Worm (Caenorhabditis elegans) whole organism, L3 larva: ENCODE data around the gene Y73F8A.13.

Experiments used
- R02D3.7 ChIP-seq: fragments of 150-350 bp; optimal IDR thresholded peaks from 2 replicates; lab custom pipeline; 2014; ENCODE audit warnings: missing biosample characterization, missing genetic modification characterization
- ZK546.5 ChIP-seq: sonication (generic microtip); optimal IDR thresholded peaks from 2 replicates; lab custom pipeline; 2017; ENCODE audit warnings: missing biosample characterization, missing genetic modification characterization
- aly-2 ChIP-seq: fragments of 150-350 bp; optimal IDR thresholded peaks from 2 replicates; lab custom pipeline; 2014; ENCODE audit warnings: missing biosample characterization, missing genetic modification characterization
- ceh-16 ChIP-seq: sonication (generic microtip); optimal IDR thresholded peaks from 2 replicates; lab custom pipeline; 2017; ENCODE audit warnings: missing biosample characterization, missing genetic modification characterization
- ceh-28 ChIP-seq: fragments of 150-350 bp; optimal IDR thresholded peaks from 2 replicates; lab custom pipeline; 2014; ENCODE audit warnings: missing biosample characterization, missing genetic modification reagents, missing genetic modification characterization
- egl-27 ChIP-seq: sonication (generic microtip); optimal IDR thresholded peaks from 4 replicates; lab custom pipeline; 2017; ENCODE audit warnings: missing biosample characterization, missing genetic modification reagents, missing genetic modification characterization
- elt-2 ChIP-seq: sonication (generic microtip); optimal IDR thresholded peaks from 2 replicates; lab custom pipeline; 2016; ENCODE audit warnings: missing genetic modification reagents, mild to moderate bottlenecking, missing genetic modification characterization, missing compliant biosample characterization
- elt-3 ChIP-seq, 3 experiments: fragments of 150-350 bp in 1 of 3; sonication (generic microtip) in 2 of 3; optimal IDR thresholded peaks; 2 replicates in 2 of 3; 4 replicates in 1 of 3; lab custom pipeline; 2014 to 2017; ENCODE audit warnings: missing biosample characterization in 3 of 3, missing genetic modification characterization in 3 of 3
- fkh-10 ChIP-seq: sonication (generic microtip); optimal IDR thresholded peaks from 2 replicates; lab custom pipeline; 2017; ENCODE audit warnings: missing biosample characterization, missing genetic modification reagents, missing genetic modification characterization
- fkh-2 ChIP-seq: fragments of 150-350 bp; optimal IDR thresholded peaks from 2 replicates; lab custom pipeline; 2014; ENCODE audit warnings: missing biosample characterization, missing genetic modification reagents, missing genetic modification characterization
- fos-1 ChIP-seq: fragments of 150-350 bp; optimal IDR thresholded peaks from 2 replicates; lab custom pipeline; 2014; ENCODE audit warnings: missing biosample characterization, missing genetic modification characterization
- hmg-11 ChIP-seq: sonication (generic microtip); optimal IDR thresholded peaks from 2 replicates; lab custom pipeline; 2016; ENCODE audit warnings: missing genetic modification characterization, missing compliant biosample characterization
- jun-1 ChIP-seq: fragments of 150-350 bp; optimal IDR thresholded peaks from 2 replicates; lab custom pipeline; 2014; ENCODE audit warnings: missing biosample characterization, missing genetic modification reagents, missing genetic modification characterization
- lin-15B ChIP-seq: fragments of 150-350 bp; optimal IDR thresholded peaks from 2 replicates; lab custom pipeline; 2014; ENCODE audit warnings: missing biosample characterization, missing genetic modification characterization
- lin-39 ChIP-seq: fragments of 150-350 bp; optimal IDR thresholded peaks from 2 replicates; lab custom pipeline; 2018; ENCODE audit warnings: missing biosample characterization, missing genetic modification reagents, missing genetic modification characterization
- mdl-1 ChIP-seq: fragments of 150-350 bp; optimal IDR thresholded peaks from 2 replicates; lab custom pipeline; 2014; ENCODE audit warnings: missing biosample characterization, missing genetic modification characterization
- mml-1 ChIP-seq: fragments of 150-350 bp; sonication (generic microtip); optimal IDR thresholded peaks from 3 replicates; lab custom pipeline; 2014; ENCODE audit warnings: missing biosample characterization, missing genetic modification characterization
- nhr-11 ChIP-seq: fragments of 150-350 bp; optimal IDR thresholded peaks from 2 replicates; lab custom pipeline; 2014; ENCODE audit warnings: missing biosample characterization, missing genetic modification characterization
- nhr-12 ChIP-seq: fragments of 150-350 bp; optimal IDR thresholded peaks from 2 replicates; lab custom pipeline; 2014; ENCODE audit warnings: missing biosample characterization, missing genetic modification characterization
- nhr-237 ChIP-seq: fragments of 150-350 bp; optimal IDR thresholded peaks from 2 replicates; lab custom pipeline; 2014; ENCODE audit warnings: missing biosample characterization, missing genetic modification characterization
- nhr-25 ChIP-seq: sonication (generic microtip); optimal IDR thresholded peaks from 2 replicates; lab custom pipeline; 2017; ENCODE audit warnings: missing biosample characterization, missing genetic modification characterization
- nhr-43 ChIP-seq: sonication (generic microtip); optimal IDR thresholded peaks from 2 replicates; lab custom pipeline; 2016; ENCODE audit warnings: mild to moderate bottlenecking, missing genetic modification characterization, missing compliant biosample characterization; ENCODE audit not compliant: poor library complexity, severe bottlenecking
- nhr-76 ChIP-seq: fragments of 150-350 bp; sonication (generic microtip); optimal IDR thresholded peaks from 5 replicates; lab custom pipeline; 2014; ENCODE audit warnings: missing biosample characterization, missing genetic modification characterization
- pha-4 ChIP-seq: fragments of 150-350 bp; optimal IDR thresholded peaks from 2 replicates; lab custom pipeline; 2014; ENCODE audit warnings: missing biosample characterization, missing genetic modification reagents, missing genetic modification characterization
- sea-2 ChIP-seq: fragments of 150-350 bp; sonication (generic microtip); optimal IDR thresholded peaks from 4 replicates; lab custom pipeline; 2014; ENCODE audit warnings: missing biosample characterization, missing genetic modification reagents, missing genetic modification characterization
- skn-1 ChIP-seq: fragments of 150-350 bp; optimal IDR thresholded peaks from 2 replicates; lab custom pipeline; 2014; ENCODE audit warnings: missing biosample characterization, missing genetic modification characterization
- snpc-4 ChIP-seq: fragments of 150-350 bp; optimal IDR thresholded peaks from 2 replicates; lab custom pipeline; 2014; ENCODE audit warnings: missing biosample characterization, missing genetic modification characterization
- unc-39 ChIP-seq: sonication (generic microtip); optimal IDR thresholded peaks from 4 replicates; lab custom pipeline; 2017; ENCODE audit warnings: missing biosample characterization, missing genetic modification characterization
- unc-62 ChIP-seq: fragments of 150-350 bp; sonication (generic microtip); optimal IDR thresholded peaks from 4 replicates; lab custom pipeline; 2014; ENCODE audit warnings: missing biosample characterization, missing genetic modification reagents, missing genetic modification characterization
- zag-1 ChIP-seq: fragments of 150-350 bp; optimal IDR thresholded peaks from 2 replicates; lab custom pipeline; 2014; ENCODE audit warnings: missing biosample characterization, missing genetic modification characterization
- ztf-11 ChIP-seq: fragments of 150-350 bp; optimal IDR thresholded peaks from 2 replicates; lab custom pipeline; 2014; ENCODE audit warnings: missing biosample characterization, missing genetic modification characterization
- ztf-4 ChIP-seq: fragments of 150-350 bp; optimal IDR thresholded peaks from 2 replicates; lab custom pipeline; 2014; ENCODE audit warnings: missing biosample characterization, missing genetic modification characterization

Y73F8A.13 gene

DNA sequence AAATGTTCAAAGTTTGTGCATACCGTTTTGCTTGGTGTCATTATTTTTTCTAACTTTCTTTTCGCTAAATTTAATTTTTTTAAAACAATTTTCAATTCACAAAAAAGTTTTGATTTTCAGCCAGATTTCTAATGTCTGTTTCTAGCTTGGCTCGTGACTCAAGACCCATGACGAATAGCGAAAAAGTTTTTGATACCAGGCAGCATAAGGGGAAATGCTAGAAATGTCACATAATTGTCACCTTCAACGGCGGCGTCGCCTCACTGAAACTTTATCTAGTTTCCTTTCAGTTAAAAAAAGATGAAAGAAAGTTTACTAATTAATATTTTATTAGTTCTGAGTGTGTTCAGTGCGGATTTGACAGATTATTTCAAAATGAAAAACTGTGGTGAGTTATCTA is 24.7 kb downstream of the Y73F8A.13 start, which contains the start of gene irld-59:
Gene irld-59, plus strand, starts transcription at position 301 of the 400 bp plus-strand sequence.
- TF ChIP-seq ceh-16 (tag; lab: Kevin White, UChicago) (no peak), nhr-237 (tag; lab: Kevin White, UChicago) (no peak), nhr-12 (tag; lab: Kevin White, UChicago) (no peak), nhr-11 (no peak), aly-2 (tag; lab: Kevin White, UChicago) (no peak), unc-62 (GFP tag; lab: Kevin White, UChicago) (no peak), pha-4 (tag; lab: Kevin White, UChicago) (no peak), ztf-4 (tag; lab: Kevin White, UChicago) (no peak), ceh-28 (no peak), fos-1 (tag; lab: Kevin White, UChicago) (no peak), hmg-11 (tag; lab: Kevin White, UChicago) (no peak)

DNA sequence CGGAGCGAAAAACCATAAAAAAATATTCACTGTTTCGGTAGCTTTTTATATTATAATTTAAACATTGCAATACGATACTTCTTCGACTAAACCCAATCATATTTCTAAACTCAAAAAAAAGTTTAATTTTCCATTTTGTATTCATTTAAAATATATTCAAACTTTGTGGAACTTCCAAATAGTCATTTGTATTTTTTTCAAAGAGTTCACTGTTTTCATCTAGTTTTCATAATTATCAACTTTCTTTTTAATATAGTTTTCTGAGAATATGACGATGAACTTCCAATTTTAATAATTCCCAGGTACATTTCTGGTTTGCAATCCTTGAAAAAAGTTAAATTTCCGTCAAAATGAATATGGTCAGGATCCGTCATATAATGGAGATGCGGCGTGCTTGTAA is 49.2 kb downstream of the Y73F8A.13 start, which contains the start of gene cpna-4:
Gene cpna-4, plus strand, starts transcription at position 301 of the 400 bp plus-strand sequence.
- TF ChIP-seq aly-2 (tag; lab: Kevin White, UChicago), result no peak
- TF ChIP-seq mdl-1, result no peak
- TF ChIP-seq sea-2 (GFP tag; lab: Kevin White, UChicago), result no peak
- no peak for TF ChIP-seq zag-1 (tag; lab: Kevin White, UChicago)
- TF ChIP-seq nhr-43 (tag; lab: Kevin White, UChicago), result no peak
- no peak for TF ChIP-seq fkh-2
- no peak for TF ChIP-seq elt-3 (tag; optimal IDR thresholded peaks at IDR 0.05; lab: Kevin White, UChicago)
- TF ChIP-seq fkh-10 (GFP tag; lab: Kevin White, UChicago), result no peak
- no peak for TF ChIP-seq jun-1 (tag; lab: Kevin White, UChicago)
- TF ChIP-seq snpc-4 (tag; lab: Kevin White, UChicago), result no peak
- no peak for TF ChIP-seq skn-1 (tag; lab: Kevin White, UChicago)
- no peak for TF ChIP-seq unc-39 (tag; lab: Kevin White, UChicago)
- TF ChIP-seq fos-1 (tag; lab: Kevin White, UChicago), result no peak
- no peak for TF ChIP-seq ztf-11
- no peak for TF ChIP-seq ZK546.5 (tag; lab: Kevin White, UChicago)
- no peak for TF ChIP-seq elt-2 (tag; lab: Kevin White, UChicago)
- TF ChIP-seq nhr-12 (tag; lab: Kevin White, UChicago), result no peak

DNA sequence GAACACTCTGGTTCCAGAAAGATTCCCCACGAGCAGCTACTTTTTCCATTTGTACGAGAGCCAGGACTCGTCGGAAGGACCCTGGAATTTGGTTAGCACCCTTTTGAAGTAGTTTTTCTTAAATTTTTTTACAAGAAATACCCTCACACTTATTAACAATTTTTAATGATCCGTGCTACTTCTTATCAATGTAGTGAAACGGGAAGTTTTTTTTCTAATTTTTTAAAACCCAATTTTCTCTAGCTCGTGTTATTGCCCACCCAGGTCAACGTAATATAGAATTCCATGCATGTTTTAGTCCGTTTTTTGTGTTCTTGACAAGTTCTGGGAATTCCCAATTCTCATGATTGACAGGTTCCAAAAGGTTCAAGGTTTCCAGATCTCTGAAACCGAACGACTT is 49.8 kb downstream of the Y73F8A.13 start:
- TF ChIP-seq mdl-1, result no peak
- no peak for TF ChIP-seq hmg-11 (tag; lab: Kevin White, UChicago)
- TF ChIP-seq R02D3.7 (tag; lab: Kevin White, UChicago), result no peak
- no peak for TF ChIP-seq lin-39 (tag; lab: Kevin White, UChicago)
- TF ChIP-seq nhr-11, result no peak
- TF ChIP-seq pha-4 (tag; lab: Kevin White, UChicago), result no peak
- TF ChIP-seq sea-2 (GFP tag; lab: Kevin White, UChicago), result no peak
- no peak for TF ChIP-seq nhr-25 (tag; lab: Kevin White, UChicago)
- no peak for TF ChIP-seq mml-1 (tag; lab: Kevin White, UChicago)
- TF ChIP-seq ztf-4 (tag; lab: Kevin White, UChicago), result no peak
- TF ChIP-seq egl-27 (tag; lab: Kevin White, UChicago), result no peak
- no peak for TF ChIP-seq fkh-2
- no peak for TF ChIP-seq nhr-76 (tag; lab: Kevin White, UChicago)
- TF ChIP-seq fos-1 (tag; lab: Kevin White, UChicago), result no peak
- no peak for TF ChIP-seq zag-1 (tag; lab: Kevin White, UChicago)
- TF ChIP-seq lin-15B (tag; lab: Kevin White, UChicago), result no peak
